Worm (Caenorhabditis elegans) whole organism, late embryonic: ENCODE measurements around the gene pyc-1.

ENCODE experiments used
- fax-1 ChIP-seq: sonication (generic microtip); optimal IDR thresholded peaks from 2 replicates; lab custom pipeline; 2016; ENCODE audit warnings: missing genotype, missing genetic modification characterization, missing compliant biosample characterization
- fkh-10 ChIP-seq: fragments of 150-350 bp; optimal IDR thresholded peaks from 2 replicates; lab custom pipeline; 2014; ENCODE audit warnings: missing biosample characterization, missing genetic modification reagents, missing genetic modification characterization
- lim-6 ChIP-seq: sonication (generic microtip); optimal IDR thresholded peaks from 2 replicates; lab custom pipeline; 2016; ENCODE audit warnings: missing genetic modification characterization, missing compliant biosample characterization
- lin-11 ChIP-seq: fragments of 200-800 bp; sonication (Bioruptor generic); optimal IDR thresholded peaks from 2 replicates; lab custom pipeline; 2018; ENCODE audit warnings: mild to moderate bottlenecking, missing genetic modification characterization, missing compliant biosample characterization
- nhr-11 ChIP-seq: fragments of 150-350 bp; optimal IDR thresholded peaks from 2 replicates; lab custom pipeline; 2014; ENCODE audit warnings: missing biosample characterization, missing genetic modification characterization
- pag-3 ChIP-seq: sonication (generic microtip); optimal IDR thresholded peaks from 2 replicates; lab custom pipeline; 2016; ENCODE audit warnings: missing compliant biosample characterization, missing genetic modification characterization, borderline replicate concordance
- ttx-3 ChIP-seq: sonication (generic microtip); optimal IDR thresholded peaks from 2 replicates; lab custom pipeline; 2016; ENCODE audit warnings: missing genetic modification reagents, missing genetic modification characterization, missing compliant biosample characterization
- unc-42 ChIP-seq: sonication (generic microtip); optimal IDR thresholded peaks from 2 replicates; lab custom pipeline; 2016; ENCODE audit warnings: missing genotype, missing genetic modification characterization, missing compliant biosample characterization
- unc-55 ChIP-seq: sonication (generic microtip); optimal IDR thresholded peaks from 2 replicates; lab custom pipeline; 2017; ENCODE audit warnings: missing biosample characterization, missing genetic modification reagents, missing genetic modification characterization

- TF ChIP-seq fkh-10 (GFP tag; lab: Kevin White, UChicago): no peak
- no peak for TF ChIP-seq pag-3
- no peak for TF ChIP-seq lin-11 (tag; lab: Kevin White, UChicago)
- TF ChIP-seq nhr-11 (tag; lab: Kevin White, UChicago): no peak
- TF ChIP-seq fax-1 (tag; lab: Kevin White, UChicago): no peak
- no peak for TF ChIP-seq lim-6
- TF ChIP-seq unc-55 (GFP tag; lab: Kevin White, UChicago): no peak
- no peak for TF ChIP-seq unc-42 (tag; lab: Kevin White, UChicago)
- no peak for TF ChIP-seq ttx-3 (tag; lab: Kevin White, UChicago)
Measured at ce11 chrV:11811921-11812320, 10.4 kb downstream of the pyc-1 start, which contains the start of gene D2023.3.
